Worm (Caenorhabditis elegans) whole organism, young adult: ENCODE results near the gene Y40A1A.2.

Experiments used
- akir-1 ChIP-seq: fragments of 200-800 bp; sonication (Bioruptor generic); optimal IDR thresholded peaks from 2 replicates; lab custom pipeline; 2018; ENCODE audit warnings: mild to moderate bottlenecking, missing genetic modification characterization, moderate library complexity, missing compliant biosample characterization
- ama-1 ChIP-seq, 3 experiments: fragments of 150-350 bp in 1 of 3; sonication (generic microtip) in 2 of 3; optimal IDR thresholded peaks; 2 replicates each; lab custom pipeline; 2014 to 2018; ENCODE audit warnings: missing biosample characterization in 2 of 3, missing genetic modification characterization in 2 of 3, missing genetic modification reagents in 2 of 3
- cebp-1 ChIP-seq, 2 experiments: fragments of 200-800 bp in 1 of 2; sonication (Bioruptor generic) in 1 of 2; sonication (generic microtip) in 1 of 2; IDR thresholded peaks in 1 of 2; optimal IDR thresholded peaks in 1 of 2; 2 replicates each; pipeline versions ENCODE4 v1.3.6 to Lab custom; 2017 to 2022; ENCODE audit warnings: missing compliant biosample characterization in 2 of 2, missing genetic modification characterization in 2 of 2, mild to moderate bottlenecking in 1 of 2, missing genetic modification reagents in 1 of 2, moderate library complexity in 1 of 2
- ceh-58 ChIP-seq: fragments of 200-800 bp; sonication (Bioruptor generic); IDR thresholded peaks from 2 replicates; pipeline ENCODE4 v1.3.6; 2022; ENCODE audit warnings: missing genetic modification characterization, missing compliant biosample characterization
- die-1 ChIP-seq: sonication (generic microtip); optimal IDR thresholded peaks from 2 replicates; lab custom pipeline; 2016; ENCODE audit warnings: missing genotype, mild to moderate bottlenecking, missing genetic modification characterization, missing compliant biosample characterization
- egl-44 ChIP-seq: fragments of 200-800 bp; sonication (Bioruptor generic); IDR thresholded peaks from 2 replicates; pipeline ENCODE4 v1.3.6; 2022; ENCODE audit warnings: missing genetic modification reagents, missing genetic modification characterization, missing compliant biosample characterization
- him-1 ChIP-seq: sonication (generic microtip); optimal IDR thresholded peaks from 2 replicates; lab custom pipeline; 2016; ENCODE audit warnings: missing genotype, missing genetic modification reagents, missing genetic modification characterization, missing compliant biosample characterization
- nfya-1 ChIP-seq: sonication (generic microtip); optimal IDR thresholded peaks from 2 replicates; lab custom pipeline; 2017; ENCODE audit warnings: antibody characterized with exemption, missing compliant biosample characterization, missing genetic modification characterization, borderline replicate concordance; ENCODE audit not compliant: insufficient read depth
- snpc-1.3 ChIP-seq: sonication (generic microtip); optimal IDR thresholded peaks from 2 replicates; lab custom pipeline; 2017; ENCODE audit warnings: missing genetic modification characterization, mild to moderate bottlenecking, missing compliant biosample characterization, antibody characterized with exemption, moderate library complexity, missing genotype, missing genetic modification reagents; ENCODE audit not compliant: insufficient read depth
- ztf-25 ChIP-seq: fragments of 200-800 bp; sonication (Bioruptor generic); IDR thresholded peaks from 2 replicates; pipeline ENCODE4 v1.3.6; 2022; ENCODE audit warnings: missing genetic modification reagents, missing genetic modification characterization, missing compliant biosample characterization
- ztf-6 ChIP-seq: fragments of 200-800 bp; sonication (Bioruptor generic); IDR thresholded peaks from 2 replicates; pipeline ENCODE4 v1.3.6; 2022; ENCODE audit warnings: missing genetic modification reagents, missing genetic modification characterization, missing compliant biosample characterization

DNA sequence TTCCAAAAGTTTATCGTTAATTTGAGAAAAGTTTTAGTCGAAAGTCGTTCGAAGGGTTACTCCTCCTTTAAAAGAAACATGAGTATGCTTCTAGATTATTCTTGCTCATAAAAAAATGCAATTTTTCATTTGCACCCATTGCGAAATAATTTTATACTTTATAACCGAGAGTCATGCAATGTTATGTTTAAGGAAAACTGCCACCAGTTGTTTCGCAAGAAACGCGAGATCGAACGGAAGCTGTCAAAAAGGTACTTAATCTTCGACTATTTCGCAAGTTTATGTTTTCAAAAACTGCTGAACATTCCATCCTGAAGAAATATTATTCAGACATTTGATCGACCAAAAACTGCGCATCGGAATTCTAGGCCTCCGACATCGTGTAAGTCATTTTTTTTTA, 23.4 kb downstream of the Y40A1A.2 start:
- TF ChIP-seq die-1 (tag; lab: Kevin White, UChicago), result no peak
- no peak for TF ChIP-seq him-1 (tag; lab: Kevin White, UChicago)
- TF ChIP-seq ceh-58, result no peak
- TF ChIP-seq ama-1 (optimal IDR thresholded peaks at IDR 0.05; lab: Kevin White, UChicago), result no peak
- TF ChIP-seq ama-1 (GFP tag; optimal IDR thresholded peaks at IDR 0.05; lab: Kevin White, UChicago), result no peak
- TF ChIP-seq akir-1 (GFP tag; lab: Kevin White, UChicago), result no peak
- TF ChIP-seq nfya-1 (tag; lab: Kevin White, UChicago), result no peak
- TF ChIP-seq snpc-1.3, result no peak
- TF ChIP-seq ztf-6 (GFP tag; lab: Robert Waterston, UW), result no peak
- TF ChIP-seq cebp-1 (GFP tag; IDR thresholded peaks at IDR 0.05; lab: Robert Waterston, UW), result peak; percentile 88
- peak; percentile 95 for TF ChIP-seq cebp-1 (tag; optimal IDR thresholded peaks at IDR 0.05; lab: Kevin White, UChicago)
- TF ChIP-seq ztf-25 (GFP tag; lab: Robert Waterston, UW), result no peak
- no peak for TF ChIP-seq egl-44 (GFP tag; lab: Robert Waterston, UW)
